Fruit fly (Drosophila melanogaster) whole organism, wandering third instar larva: Measurements from ENCODE around the gene CSN6.

Experiments used
- CG9705 ChIP-seq: fragments of 200-800 bp; sonication (Bioruptor generic); optimal IDR thresholded peaks from 2 replicates; lab custom pipeline; 2018; ENCODE audit warnings: missing biosample characterization, mild to moderate bottlenecking, missing genetic modification characterization
- Mio ChIP-seq: sonication (Bioruptor generic); optimal IDR thresholded peaks from 2 replicates; lab custom pipeline; 2016; ENCODE audit warnings: missing biosample characterization, missing genetic modification characterization
- lola ChIP-seq: fragments of >200 bp; optimal IDR thresholded peaks from 2 replicates; lab custom pipeline; 2017; ENCODE audit warnings: missing biosample characterization, missing genetic modification characterization

dm6 chr3R:22618280-22618679 is 37.7 kb downstream of the CSN6 start, which contains the start of gene mRpL45:
- TF ChIP-seq Mio (no peak), lola (no peak), CG9705 (GFP tag; lab: Kevin White, UChicago) (no peak)
